1 worm cellular context compared by ENCODE assay signal in the genomic region with DNA sequence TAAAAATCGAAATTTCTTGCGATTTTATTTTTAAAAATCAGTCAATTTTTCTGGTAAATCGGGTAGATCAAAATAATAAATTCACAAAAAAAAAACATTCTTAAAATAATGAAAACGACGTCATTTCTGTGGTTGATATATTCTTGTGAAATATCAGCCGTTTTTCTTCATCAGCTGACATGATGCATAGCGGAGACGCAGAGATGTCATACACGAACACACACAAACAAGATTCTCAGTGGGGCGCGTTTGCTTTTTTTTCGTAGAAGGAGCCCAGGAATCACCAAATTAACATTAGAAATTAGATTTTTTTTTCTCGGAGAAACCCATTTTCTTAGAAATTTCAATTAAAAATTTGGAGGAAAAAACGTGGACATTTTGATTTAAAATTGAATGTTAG.
TF ChIP-seq lines count a peak whose summit lies in the region.

No protein-coding gene starts in this region.

TF ChIP-seq in whole organism, L1 larva, 84 proteins besides CTCF, POLR2A, EP300 and RAD21 (continued from another document):
- TF ChIP-seq fkh-8 (tag; optimal IDR thresholded peaks at IDR 0.05; lab: Kevin White, UChicago), result peak; percentile 97
- no peak for TF ChIP-seq ceh-63 (GFP tag; optimal IDR thresholded peaks at IDR 0.05; lab: Kevin White, UChicago)
- TF ChIP-seq alr-1 (tag; optimal IDR thresholded peaks at IDR 0.05; lab: Kevin White, UChicago; ENCODE audit: borderline replicate concordance), result no peak
- no peak for TF ChIP-seq nhr-84 (tag; optimal IDR thresholded peaks at IDR 0.05; lab: Kevin White, UChicago)
- peak; percentile 96 for TF ChIP-seq mep-1 (tag; optimal IDR thresholded peaks at IDR 0.05; lab: Kevin White, UChicago)
- no peak for TF ChIP-seq aly-2 (tag; optimal IDR thresholded peaks at IDR 0.05; lab: Kevin White, UChicago)
- peak; percentile 44 for TF ChIP-seq ama-1 (optimal IDR thresholded peaks at IDR 0.05; lab: Kevin White, UChicago)
- TF ChIP-seq zag-1 (tag; optimal IDR thresholded peaks at IDR 0.05; lab: Kevin White, UChicago), result no peak
- TF ChIP-seq unc-62 (GFP tag; optimal IDR thresholded peaks at IDR 0.05; lab: Kevin White, UChicago), result peak; percentile 31
- TF ChIP-seq ets-5 (GFP tag; IDR thresholded peaks at IDR 0.05; lab: Robert Waterston, UW), result no peak
- no peak for TF ChIP-seq unc-30 (tag; optimal IDR thresholded peaks at IDR 0.05; lab: Kevin White, UChicago)
- no peak for TF ChIP-seq efl-3 (GFP tag; optimal IDR thresholded peaks at IDR 0.05; lab: Kevin White, UChicago)
- peak; percentile 46 for TF ChIP-seq ztf-4 (tag; optimal IDR thresholded peaks at IDR 0.05; lab: Kevin White, UChicago)
- TF ChIP-seq vab-15 (tag; optimal IDR thresholded peaks at IDR 0.05; lab: Kevin White, UChicago), result no peak
- TF ChIP-seq unc-98 (GFP tag; IDR thresholded peaks at IDR 0.05; lab: Robert Waterston, UW), result no peak
- no peak for TF ChIP-seq zip-4 (GFP tag; optimal IDR thresholded peaks at IDR 0.05; lab: Kevin White, UChicago)
- TF ChIP-seq mef-2 (tag; optimal IDR thresholded peaks at IDR 0.05; lab: Kevin White, UChicago), result peak; percentile 36
- no peak for TF ChIP-seq hlh-4 (tag; optimal IDR thresholded peaks at IDR 0.05; lab: Kevin White, UChicago)
- no peak for TF ChIP-seq hlh-17 (GFP tag; optimal IDR thresholded peaks at IDR 0.05; lab: Kevin White, UChicago; ENCODE audit: borderline replicate concordance)
- peak; percentile 49 for TF ChIP-seq isw-1 (GFP tag; IDR thresholded peaks at IDR 0.05; lab: Robert Waterston, UW)
- peak; percentile 77 for TF ChIP-seq fkh-10 (GFP tag; optimal IDR thresholded peaks at IDR 0.05; lab: Kevin White, UChicago)
- peak; percentile 40 for TF ChIP-seq pax-3 (tag; optimal IDR thresholded peaks at IDR 0.05; lab: Kevin White, UChicago)
- TF ChIP-seq mdl-1 (tag; optimal IDR thresholded peaks at IDR 0.05; lab: Kevin White, UChicago), result peak in 1 of 2 experiments; percentile 92
- peak; percentile 83 to 93 for TF ChIP-seq lsy-2 (tag; optimal IDR thresholded peaks at IDR 0.05; lab: Kevin White, UChicago)
- no peak for TF ChIP-seq mab-9 (GFP tag; IDR thresholded peaks at IDR 0.05; lab: Robert Waterston, UW)
- TF ChIP-seq egl-13 (tag; optimal IDR thresholded peaks at IDR 0.05; lab: Kevin White, UChicago), result no peak
TF ChIP-seq in whole organism, L1 larva: peak in this region for 51.
